Fruit fly (Drosophila melanogaster) whole organism, embryonic: Measurements from ENCODE around the gene CG31922.

Experiments used
- Asciz ChIP-seq: fragments of 200-800 bp; sonication (Bioruptor generic); optimal IDR thresholded peaks from 2 replicates; lab custom pipeline; 2017; ENCODE audit warnings: missing biosample characterization, mild to moderate bottlenecking, missing genetic modification characterization, missing genetic modification reagents
- Awh ChIP-seq: fragments of 200-800 bp; sonication (Bioruptor generic); IDR thresholded peaks from 2 replicates; pipeline ENCODE4, ENCODE4 v1.3.6; 2022; ENCODE audit warnings: missing biosample characterization, missing genetic modification characterization
- CG1024 ChIP-seq: fragments of 200-800 bp; sonication (Bioruptor generic); IDR thresholded peaks from 2 replicates; pipeline ENCODE4 v1.3.6; 2022; ENCODE audit warnings: missing biosample characterization, missing genetic modification characterization
- CG10431 ChIP-seq: fragments of 200-800 bp; sonication (Bioruptor generic); optimal IDR thresholded peaks from 3 replicates; lab custom pipeline; 2018; ENCODE audit warnings: missing biosample characterization, mild to moderate bottlenecking, missing genetic modification characterization
- CG11093 ChIP-seq: fragments of 200-800 bp; sonication (Bioruptor generic); IDR thresholded peaks from 3 replicates; pipeline ENCODE4 v1.3.6; 2022; ENCODE audit warnings: missing biosample characterization, missing genetic modification characterization
- CG11695 ChIP-seq: fragments of 200-800 bp; sonication (Bioruptor generic); IDR thresholded peaks from 3 replicates; pipeline ENCODE4 v1.3.6; 2022; ENCODE audit warnings: missing biosample characterization, missing genetic modification characterization
- CG12236 ChIP-seq: fragments of 200-800 bp; sonication (Bioruptor generic); optimal IDR thresholded peaks from 2 replicates; lab custom pipeline; 2016; ENCODE audit warnings: missing biosample characterization, missing genetic modification characterization
- CG12659 ChIP-seq: fragments of 200-800 bp; sonication (Bioruptor generic); optimal IDR thresholded peaks from 3 replicates; lab custom pipeline; 2017; ENCODE audit warnings: mild to moderate bottlenecking, missing biosample characterization, missing genetic modification reagents, missing genetic modification characterization
- CG1529 ChIP-seq: fragments of 200-800 bp; sonication (Bioruptor generic); optimal IDR thresholded peaks from 3 replicates; lab custom pipeline; 2018; ENCODE audit warnings: missing biosample characterization, missing genetic modification characterization
- CG17359 ChIP-seq: fragments of 200-800 bp; sonication (Bioruptor generic); optimal IDR thresholded peaks from 3 replicates; lab custom pipeline; 2018; ENCODE audit warnings: missing biosample characterization, mild to moderate bottlenecking, missing genetic modification characterization, moderate library complexity
- CG18011 ChIP-seq: fragments of 200-800 bp; sonication (Bioruptor generic); optimal IDR thresholded peaks from 2 replicates; lab custom pipeline; 2017; ENCODE audit warnings: missing biosample characterization, missing genetic modification characterization, mild to moderate bottlenecking, moderate library complexity, missing genotype
- CG1832 ChIP-seq: fragments of 200-800 bp; sonication (Bioruptor generic); optimal IDR thresholded peaks from 2 replicates; lab custom pipeline; 2017; ENCODE audit warnings: missing biosample characterization, mild to moderate bottlenecking, missing genetic modification characterization, inconsistent platforms
- CG2116 ChIP-seq: fragments of 200-800 bp; sonication (Bioruptor generic); optimal IDR thresholded peaks from 3 replicates; lab custom pipeline; 2018; ENCODE audit warnings: missing biosample characterization, mild to moderate bottlenecking, missing genetic modification characterization
- CG32772 ChIP-seq: fragments of 200-800 bp; sonication (Bioruptor generic); IDR thresholded peaks from 2 replicates; pipeline ENCODE4 v1.3.6; 2022; ENCODE audit warnings: missing biosample characterization, missing genetic modification characterization
- CG3407 ChIP-seq: fragments of 200-800 bp; sonication (Bioruptor generic); optimal IDR thresholded peaks from 2 replicates; lab custom pipeline; 2018; ENCODE audit warnings: missing biosample characterization, mild to moderate bottlenecking, missing genetic modification characterization
- CG34224 ChIP-seq: fragments of 200-800 bp; sonication (Bioruptor generic); IDR thresholded peaks from 3 replicates; pipeline ENCODE4 v1.3.6; 2022; ENCODE audit warnings: missing biosample characterization, missing genetic modification characterization; ENCODE audit not compliant: partially characterized antibody
- CG6813 ChIP-seq: fragments of 200-800 bp; sonication (Bioruptor generic); optimal IDR thresholded peaks from 2 replicates; lab custom pipeline; 2017; ENCODE audit warnings: missing biosample characterization, missing genetic modification characterization, mild to moderate bottlenecking, moderate library complexity, missing genetic modification reagents
- CG7556 ChIP-seq: fragments of 200-800 bp; sonication (Bioruptor generic); optimal IDR thresholded peaks from 2 replicates; lab custom pipeline; 2017; ENCODE audit warnings: missing biosample characterization, mild to moderate bottlenecking, missing genetic modification characterization
- CG7839 ChIP-seq: fragments of 200-800 bp; sonication (Bioruptor generic); optimal IDR thresholded peaks from 3 replicates; lab custom pipeline; 2018; ENCODE audit warnings: missing biosample characterization, mild to moderate bottlenecking, missing genetic modification characterization, moderate library complexity
- CG8359 ChIP-seq: fragments of 200-800 bp; sonication (Bioruptor generic); optimal IDR thresholded peaks from 2 replicates; lab custom pipeline; 2017; ENCODE audit warnings: missing biosample characterization, mild to moderate bottlenecking, missing genetic modification characterization, borderline replicate concordance
- CG9727 ChIP-seq: fragments of 200-800 bp; sonication (Bioruptor generic); optimal IDR thresholded peaks from 3 replicates; lab custom pipeline; 2017; ENCODE audit warnings: missing biosample characterization, mild to moderate bottlenecking, missing genetic modification characterization
- Dad ChIP-seq: fragments of 200-800 bp; sonication (Bioruptor generic); optimal IDR thresholded peaks from 3 replicates; lab custom pipeline; 2016; ENCODE audit warnings: missing biosample characterization, missing genetic modification characterization
- Dll ChIP-seq: fragments of 200-800 bp; sonication (Bioruptor generic); IDR thresholded peaks from 4 replicates; pipeline ENCODE4 v1.3.6; 2022; ENCODE audit warnings: missing biosample characterization, missing genetic modification characterization; ENCODE audit not compliant: partially characterized antibody
- E2f1 ChIP-seq: fragments of 200-800 bp; sonication (Bioruptor generic); IDR thresholded peaks from 2 replicates; pipeline ENCODE4 v1.3.6; 2022; ENCODE audit warnings: missing biosample characterization, missing genetic modification characterization
- Ets65A ChIP-seq: fragments of 200-800 bp; sonication (Bioruptor generic); peaks from one replicate; lab custom pipeline; 2016; ENCODE audit warnings: missing biosample characterization, missing genetic modification characterization
- Fer2 ChIP-seq: fragments of 200-800 bp; sonication (Bioruptor generic); optimal IDR thresholded peaks from 2 replicates; lab custom pipeline; 2018; ENCODE audit warnings: missing biosample characterization, mild to moderate bottlenecking, missing genetic modification characterization, moderate library complexity
- Mes4 ChIP-seq: fragments of 200-800 bp; sonication (Bioruptor generic); optimal IDR thresholded peaks from 2 replicates; lab custom pipeline; 2016; ENCODE audit warnings: missing biosample characterization, missing genetic modification characterization
- Myb ChIP-seq: fragments of 200-800 bp; sonication (Bioruptor generic); optimal IDR thresholded peaks from 2 replicates; lab custom pipeline; 2016; ENCODE audit warnings: missing biosample characterization, missing genetic modification characterization
- NfI ChIP-seq: fragments of 200-800 bp; sonication (Bioruptor generic); optimal IDR thresholded peaks from 3 replicates; lab custom pipeline; 2018; ENCODE audit warnings: missing biosample characterization, mild to moderate bottlenecking, missing genetic modification characterization, moderate library complexity
- Opbp ChIP-seq: fragments of 200-800 bp; sonication (Bioruptor generic); IDR thresholded peaks from 3 replicates; pipeline ENCODE4 v1.3.6; 2022; ENCODE audit warnings: missing biosample characterization, missing genetic modification characterization; ENCODE audit not compliant: partially characterized antibody
- Ravus ChIP-seq: fragments of 200-800 bp; sonication (Bioruptor generic); IDR thresholded peaks from 2 replicates; pipeline ENCODE4 v1.3.6; 2022; ENCODE audit warnings: missing biosample characterization, missing genetic modification characterization
- Tbp ChIP-seq: fragments of >200 bp; optimal IDR thresholded peaks from 2 replicates; lab custom pipeline; 2018; ENCODE audit warnings: missing biosample characterization, missing genetic modification characterization
- ash1 ChIP-seq: fragments of 200-800 bp; sonication (Bioruptor generic); optimal IDR thresholded peaks from 2 replicates; lab custom pipeline; 2018; ENCODE audit warnings: missing biosample characterization, mild to moderate bottlenecking, missing genetic modification characterization
- az2 ChIP-seq: fragments of 200-800 bp; sonication (Bioruptor generic); optimal IDR thresholded peaks from 3 replicates; lab custom pipeline; 2016; ENCODE audit warnings: missing biosample characterization, missing genetic modification characterization
- chif ChIP-seq, 2 experiments: fragments of 200-800 bp; sonication (Bioruptor generic); optimal IDR thresholded peaks; 3 replicates each; lab custom pipeline; 2016; ENCODE audit warnings: missing biosample characterization in 2 of 2, missing genetic modification characterization in 2 of 2
- chm ChIP-seq: fragments of 200-800 bp; sonication (Bioruptor generic); IDR thresholded peaks from 2 replicates; pipeline ENCODE4 v1.3.6; 2022; ENCODE audit warnings: missing biosample characterization, missing genetic modification characterization
- cwo ChIP-seq: fragments of 200-800 bp; sonication (Bioruptor generic); optimal IDR thresholded peaks from 3 replicates; lab custom pipeline; 2017; ENCODE audit warnings: missing biosample characterization, missing genetic modification characterization, mild to moderate bottlenecking, moderate library complexity, missing genetic modification reagents
- dpn ChIP-seq, 2 experiments: fragments of 200-800 bp; sonication (Bioruptor generic); optimal IDR thresholded peaks; 3 replicates each; lab custom pipeline; 2016; ENCODE audit warnings: missing biosample characterization in 2 of 2, missing genetic modification characterization in 2 of 2
- emc ChIP-seq: fragments of 200-800 bp; sonication (Bioruptor generic); optimal IDR thresholded peaks from 2 replicates; lab custom pipeline; 2016; ENCODE audit warnings: missing biosample characterization, missing genetic modification characterization
- en ChIP-seq: fragments of 200-800 bp; sonication (Bioruptor generic); optimal IDR thresholded peaks from 2 replicates; lab custom pipeline; 2016; ENCODE audit warnings: missing biosample characterization, missing genetic modification characterization
- h ChIP-seq: fragments of >200 bp; optimal IDR thresholded peaks from 2 replicates; lab custom pipeline; 2017
- oc ChIP-seq: fragments of 200-800 bp; sonication (Bioruptor generic); optimal IDR thresholded peaks from 2 replicates; lab custom pipeline; 2018; ENCODE audit warnings: missing biosample characterization, mild to moderate bottlenecking, missing genetic modification characterization, moderate library complexity
- phol ChIP-seq: fragments of 200-800 bp; sonication (Bioruptor generic); optimal IDR thresholded peaks from 3 replicates; lab custom pipeline; 2018; ENCODE audit warnings: missing biosample characterization, mild to moderate bottlenecking, missing genetic modification characterization, moderate library complexity
- pros ChIP-seq: fragments of 200-800 bp; sonication (Bioruptor generic); optimal IDR thresholded peaks from 3 replicates; lab custom pipeline; 2019; ENCODE audit warnings: missing biosample characterization, mild to moderate bottlenecking, missing genetic modification characterization, moderate library complexity
- pum ChIP-seq: fragments of 200-800 bp; sonication (Bioruptor generic); optimal IDR thresholded peaks from 2 replicates; lab custom pipeline; 2016; ENCODE audit warnings: missing biosample characterization, missing genetic modification characterization
- seq ChIP-seq: fragments of 200-800 bp; sonication (Bioruptor generic); IDR thresholded peaks from 2 replicates; pipeline ENCODE4 v1.3.6; 2022; ENCODE audit warnings: missing biosample characterization, missing genetic modification characterization
- sim ChIP-seq: fragments of 200-800 bp; sonication (Bioruptor generic); IDR thresholded peaks from 2 replicates; pipeline ENCODE4 v1.3.6; 2022; ENCODE audit warnings: missing biosample characterization, missing genetic modification characterization
- sug ChIP-seq: fragments of 200-800 bp; optimal IDR thresholded peaks from 2 replicates; lab custom pipeline; 2019; ENCODE audit warnings: missing biosample characterization, mild to moderate bottlenecking, missing genetic modification characterization, moderate library complexity
- tio ChIP-seq: fragments of 200-800 bp; sonication (Bioruptor generic); optimal IDR thresholded peaks from 2 replicates; lab custom pipeline; 2017; ENCODE audit warnings: missing biosample characterization, missing genetic modification characterization, inconsistent platforms
- tll ChIP-seq, 2 experiments: fragments of 200-800 bp in 1 of 2; fragments of >200 bp in 1 of 2; sonication (Bioruptor generic) in 1 of 2; optimal IDR thresholded peaks; 2 replicates each; lab custom pipeline; 2017 to 2019; ENCODE audit warnings: missing biosample characterization in 2 of 2, missing genetic modification characterization in 2 of 2, mild to moderate bottlenecking in 1 of 2, moderate library complexity in 1 of 2
- zen ChIP-seq: fragments of 200-800 bp; sonication (Bioruptor generic); optimal IDR thresholded peaks from 3 replicates; lab custom pipeline; 2018; ENCODE audit warnings: missing biosample characterization, mild to moderate bottlenecking, missing genetic modification characterization, moderate library complexity

Gene CG31922

dm6 chr2L:1150554-1150953 is 19.4 kb upstream of the CG31922 start, which contains the start of the genes Tfb4 and Vps29 (continued):
- TF ChIP-seq CG17359 (no peak), Dad (GFP tag; lab: Kevin White, UChicago) (no peak), Awh (GFP tag; lab: Robert Waterston, UW) (no peak), CG2116 (GFP tag; lab: Kevin White, UChicago) (peak; percentile 69), CG32772 (GFP tag; lab: Robert Waterston, UW) (peak; percentile 12; the same call in 1 of the 2 replicates), seq (GFP tag; lab: Robert Waterston, UW) (no peak), phol (tag; lab: Kevin White, UChicago) (peak; percentile 48), ash1 (GFP tag; lab: Kevin White, UChicago) (no peak), Asciz (no peak), Ravus (GFP tag; lab: Robert Waterston, UW) (no peak), Opbp (GFP tag; lab: Robert Waterston, UW) (peak; percentile 94), pros (GFP tag; lab: Kevin White, UChicago) (no peak), h (lab: Kevin White, UChicago) (no peak), az2 (peak; percentile 26), tio (GFP tag; lab: Kevin White, UChicago) (no peak), dpn (GFP tag; optimal IDR thresholded peaks at IDR 0.05; lab: Kevin White, UChicago) (peak; percentile 28 to 73), CG6813 (GFP tag; lab: Kevin White, UChicago) (no peak), chif (GFP tag; optimal IDR thresholded peaks at IDR 0.05; lab: Kevin White, UChicago) (peak in 1 of 2 experiments; percentile 17), CG10431 (GFP tag; lab: Kevin White, UChicago) (no peak), CG9727 (GFP tag; lab: Kevin White, UChicago) (no peak), CG11093 (GFP tag; lab: Robert Waterston, UW) (no peak), E2f1 (no peak), Ets65A (peak; percentile 94), CG7556 (no peak), chm (GFP tag; lab: Robert Waterston, UW) (peak; percentile 30; the same call in 1 of the 2 replicates), CG1529 (GFP tag; lab: Kevin White, UChicago) (no peak), CG8359 (GFP tag; lab: Kevin White, UChicago) (no peak), CG1024 (GFP tag; lab: Robert Waterston, UW) (0 out of 2 replicates have a peak, but pooled peaks have one; percentile 32), NfI (peak; percentile 51), Dll (GFP tag; lab: Robert Waterston, UW) (peak; percentile 84), oc (tag; lab: Kevin White, UChicago) (no peak), cwo (GFP tag; lab: Kevin White, UChicago) (no peak), CG18011 (peak; percentile 37), CG7839 (no peak), Mes4 (no peak), pum (GFP tag; lab: Kevin White, UChicago) (peak; percentile 42), en (GFP tag; lab: Kevin White, UChicago) (no peak), zen (tag; lab: Kevin White, UChicago) (no peak), Tbp (GFP tag; lab: Kevin White, UChicago) (no peak), CG34224 (GFP tag; lab: Robert Waterston, UW) (peak; percentile 99), CG1832 (no peak), CG12236 (no peak), Fer2 (tag; lab: Kevin White, UChicago) (no peak), Myb (GFP tag; lab: Kevin White, UChicago) (peak; percentile 36), CG12659 (GFP tag; lab: Kevin White, UChicago) (peak; percentile 44), CG11695 (0 out of 3 replicates have a peak, but pooled peaks have one; percentile 12), sim (no peak), tll (GFP tag; optimal IDR thresholded peaks at IDR 0.05; lab: Kevin White, UChicago) (no peak), sug (tag; lab: Kevin White, UChicago) (no peak), emc (no peak), CG3407 (GFP tag; lab: Kevin White, UChicago) (no peak)
